Fruit fly (Drosophila melanogaster) whole organism, adult: ENCODE data around the gene CG18746.

ENCODE experiments used
- CG11617 ChIP-seq: fragments of 200-800 bp; sonication (Bioruptor generic); optimal IDR thresholded peaks from 2 replicates; lab custom pipeline; 2017; ENCODE audit warnings: mild to moderate bottlenecking, missing biosample characterization, missing genetic modification reagents, missing genetic modification characterization
- CG14711 ChIP-seq: fragments of 200-800 bp; sonication (Bioruptor generic); optimal IDR thresholded peaks from 2 replicates; lab custom pipeline; 2018; ENCODE audit warnings: missing biosample characterization, mild to moderate bottlenecking, missing genetic modification characterization, moderate library complexity
- CG1620 ChIP-seq: fragments of 200-800 bp; sonication (Bioruptor generic); optimal IDR thresholded peaks from 2 replicates; lab custom pipeline; 2016; ENCODE audit warnings: missing biosample characterization, missing genetic modification characterization
- CG7045 ChIP-seq: fragments of 200-800 bp; sonication (Bioruptor generic); optimal IDR thresholded peaks from 2 replicates; lab custom pipeline; 2017; ENCODE audit warnings: missing biosample characterization, mild to moderate bottlenecking, missing genetic modification characterization
- CG7101 ChIP-seq: fragments of 200-800 bp; sonication (Bioruptor generic); optimal IDR thresholded peaks from 2 replicates; lab custom pipeline; 2018; ENCODE audit warnings: missing biosample characterization, mild to moderate bottlenecking, missing genetic modification characterization, moderate library complexity
- cic ChIP-seq: fragments of 200-800 bp; sonication (Bioruptor generic); optimal IDR thresholded peaks from 2 replicates; lab custom pipeline; 2017; ENCODE audit warnings: missing biosample characterization, mild to moderate bottlenecking, missing genetic modification characterization, moderate library complexity
- cnc ChIP-seq, 2 experiments: fragments of >200 bp; optimal IDR thresholded peaks; 2 replicates each; lab custom pipeline; 2017
- kay ChIP-seq: fragments of 200-800 bp; sonication (Bioruptor generic); peaks from one replicate; lab custom pipeline; 2016; ENCODE audit warnings: missing biosample characterization, missing genetic modification characterization, borderline replicate concordance
- pad ChIP-seq: fragments of 200-800 bp; sonication (Bioruptor generic); optimal IDR thresholded peaks from 3 replicates; lab custom pipeline; 2017; ENCODE audit warnings: missing biosample characterization, missing genetic modification characterization, mild to moderate bottlenecking, moderate library complexity, missing genetic modification reagents
- tj ChIP-seq: fragments of 200-800 bp; sonication (Bioruptor generic); optimal IDR thresholded peaks from 3 replicates; lab custom pipeline; 2017; ENCODE audit warnings: missing biosample characterization, mild to moderate bottlenecking, missing genetic modification characterization, moderate library complexity
- toe ChIP-seq: fragments of 200-800 bp; sonication (Bioruptor generic); optimal IDR thresholded peaks from 2 replicates; lab custom pipeline; 2016; ENCODE audit warnings: missing biosample characterization, missing genetic modification characterization

- no peak for TF ChIP-seq pad (GFP tag; lab: Kevin White, UChicago)
- no peak for TF ChIP-seq CG1620 (GFP tag; lab: Kevin White, UChicago)
- TF ChIP-seq toe (GFP tag; lab: Kevin White, UChicago): no peak
- TF ChIP-seq tj (GFP tag; lab: Kevin White, UChicago): no peak
- no peak for TF ChIP-seq kay (GFP tag; lab: Kevin White, UChicago)
- TF ChIP-seq CG7101 (tag; lab: Kevin White, UChicago): no peak
- no peak for TF ChIP-seq CG11617 (GFP tag; lab: Kevin White, UChicago)
- TF ChIP-seq cnc (optimal IDR thresholded peaks at IDR 0.05; lab: Kevin White, UChicago): no peak
- TF ChIP-seq CG14711: no peak
- no peak for TF ChIP-seq cic (GFP tag; lab: Kevin White, UChicago)
- no peak for TF ChIP-seq CG7045 (GFP tag; lab: Kevin White, UChicago)
These were observed at the start of gene CG18746 for dm6 chr3R:7790087-7790486.
